ENCODE assay signal across 5 fruit fly cellular contexts in the genomic region with DNA sequence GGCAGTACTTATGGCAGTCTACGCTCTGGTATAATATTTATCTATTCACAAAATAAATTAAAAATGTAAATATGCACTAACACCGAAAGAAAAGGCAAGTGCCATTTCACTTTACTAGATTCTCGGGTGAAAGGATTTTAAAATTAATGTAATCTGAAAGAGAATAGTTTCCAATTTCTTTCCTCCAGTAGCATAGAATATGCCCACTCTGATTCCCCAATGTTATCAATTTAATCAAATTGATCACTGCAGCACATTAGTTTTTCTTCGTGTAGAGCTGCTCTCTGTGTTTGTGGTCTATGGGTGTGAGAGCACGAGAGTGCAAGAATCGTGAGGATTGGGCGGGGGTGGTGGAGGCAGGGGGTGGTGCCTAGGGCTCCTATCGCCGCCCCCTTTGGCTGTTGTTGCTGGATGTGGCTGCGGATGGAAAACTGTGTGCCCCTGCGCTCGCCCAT.
TF ChIP-seq lines count a peak whose summit lies in the region.

No protein-coding gene starts in this region.

- peak; percentile 38 for TF ChIP-seq CTCF in whole organism, embryonic (GFP tag; optimal IDR thresholded peaks at IDR 0.05; lab: Kevin White, UChicago)

TF ChIP-seq in whole organism, adult, 20 proteins besides CTCF, POLR2A, EP300 and RAD21 (continues in another document):
- TF ChIP-seq pad (GFP tag; optimal IDR thresholded peaks at IDR 0.05; lab: Kevin White, UChicago) (peak; percentile 75), ovo (GFP tag; optimal IDR thresholded peaks at IDR 0.05; lab: Kevin White, UChicago) (peak; percentile 90), CG12768 (GFP tag; optimal IDR thresholded peaks at IDR 0.05; lab: Kevin White, UChicago) (peak; percentile 97), CG14711 (tag; optimal IDR thresholded peaks at IDR 0.05; lab: Kevin White, UChicago) (peak; percentile 88), CG33017 (tag; optimal IDR thresholded peaks at IDR 0.05; lab: Kevin White, UChicago) (peak; percentile 94), CG1620 (GFP tag; optimal IDR thresholded peaks at IDR 0.05; lab: Kevin White, UChicago) (peak; percentile 86), Clk (GFP tag; optimal IDR thresholded peaks at IDR 0.05; lab: Kevin White, UChicago) (peak; percentile 89), CG7101 (tag; optimal IDR thresholded peaks at IDR 0.05; lab: Kevin White, UChicago) (peak; percentile 93), cnc (optimal IDR thresholded peaks at IDR 0.05; lab: Kevin White, UChicago) (no peak), toe (GFP tag; optimal IDR thresholded peaks at IDR 0.05; lab: Kevin White, UChicago) (peak; percentile 97), Hr96 (GFP tag; optimal IDR thresholded peaks at IDR 0.05; lab: Kevin White, UChicago) (peak; percentile 88), cic (GFP tag; optimal IDR thresholded peaks at IDR 0.05; lab: Kevin White, UChicago) (peak; percentile 69), CG11617 (GFP tag; optimal IDR thresholded peaks at IDR 0.05; lab: Kevin White, UChicago) (peak; percentile 96), CG5204 (GFP tag; optimal IDR thresholded peaks at IDR 0.05; lab: Kevin White, UChicago) (peak; percentile 96), bab1 (GFP tag; optimal IDR thresholded peaks at IDR 0.05; lab: Kevin White, UChicago) (peak; percentile 85), tj (GFP tag; optimal IDR thresholded peaks at IDR 0.05; lab: Kevin White, UChicago) (no peak), Mnt (GFP tag; optimal IDR thresholded peaks at IDR 0.05; lab: Kevin White, UChicago) (peak; percentile 65)

TF ChIP-seq in whole organism, embryonic, 481 proteins besides CTCF, POLR2A, EP300 and RAD21 (continues in another document):
- TF ChIP-seq CG3726 (GFP tag; IDR thresholded peaks at IDR 0.05; lab: Robert Waterston, UW) (peak; percentile 43; the same call in 1 of the 3 replicates), CG9215 (GFP tag; IDR thresholded peaks at IDR 0.05; lab: Robert Waterston, UW) (peak; percentile 28; the same call in 1 of the 2 replicates), Bteb2 (GFP tag; optimal IDR thresholded peaks at IDR 0.05; lab: Kevin White, UChicago) (peak; percentile 50), CG10979 (tag; optimal IDR thresholded peaks at IDR 0.05; lab: Kevin White, UChicago) (peak; percentile 94), unc-4 (GFP tag; IDR thresholded peaks at IDR 0.05; lab: Robert Waterston, UW; ENCODE audit: partially characterized antibody) (no peak), pzg (GFP tag; optimal IDR thresholded peaks at IDR 0.05; lab: Kevin White, UChicago) (no peak), Sry-β (GFP tag; optimal IDR thresholded peaks at IDR 0.05; lab: Kevin White, UChicago) (peak; percentile 69), ftz-f1 (GFP tag; optimal IDR thresholded peaks at IDR 0.05; lab: Kevin White, UChicago) (no peak), Gug (GFP tag; IDR thresholded peaks at IDR 0.05; lab: Robert Waterston, UW) (peak; percentile 42; the same call in 2 of the 4 replicates), CG15514 (GFP tag; optimal IDR thresholded peaks at IDR 0.05; lab: Kevin White, UChicago) (peak; percentile 22), Optix (GFP tag; IDR thresholded peaks at IDR 0.05; lab: Robert Waterston, UW) (peak; percentile 75), bsh (GFP tag; optimal IDR thresholded peaks at IDR 0.05; lab: Kevin White, UChicago) (peak; percentile 88 to 95), Meics (GFP tag; optimal IDR thresholded peaks at IDR 0.05; lab: Kevin White, UChicago) (peak; percentile 32), da (GFP tag; optimal IDR thresholded peaks at IDR 0.05; lab: Kevin White, UChicago) (no peak), ap (GFP tag; IDR thresholded peaks at IDR 0.05; lab: Robert Waterston, UW) (peak; percentile 74), knrl (GFP tag; IDR thresholded peaks at IDR 0.05; lab: Robert Waterston, UW; ENCODE audit: partially characterized antibody) (0 out of 3 replicates have a peak, but pooled peaks have one; percentile 12)

TF ChIP-seq in whole organism, prepupa, 60 proteins besides CTCF, POLR2A, EP300 and RAD21 (continues in another document):
- TF ChIP-seq OdsH (GFP tag; optimal IDR thresholded peaks at IDR 0.05; lab: Kevin White, UChicago) (peak; percentile 94), topi (GFP tag; optimal IDR thresholded peaks at IDR 0.05; lab: Kevin White, UChicago) (peak; percentile 87), Ets96B (tag; optimal IDR thresholded peaks at IDR 0.05; lab: Kevin White, UChicago) (peak; percentile 85), Gug (GFP tag; IDR thresholded peaks at IDR 0.05; lab: Robert Waterston, UW) (peak; percentile 80), dac (GFP tag; optimal IDR thresholded peaks at IDR 0.05; lab: Kevin White, UChicago) (peak; percentile 89), ss (GFP tag; optimal IDR thresholded peaks at IDR 0.05; lab: Kevin White, UChicago) (peak; percentile 67 to 76), salr (GFP tag; optimal IDR thresholded peaks at IDR 0.05; lab: Kevin White, UChicago) (peak; percentile 75 to 99), acj6 (GFP tag; optimal IDR thresholded peaks at IDR 0.05; lab: Kevin White, UChicago) (peak; percentile 91), CG16779 (tag; optimal IDR thresholded peaks at IDR 0.05; lab: Kevin White, UChicago) (peak; percentile 91), Eip78C (GFP tag; lab: Kevin White, UChicago) (peak; percentile 96), Lpt (GFP tag; optimal IDR thresholded peaks at IDR 0.05; lab: Kevin White, UChicago) (peak; percentile 78), Eip93F (GFP tag; optimal IDR thresholded peaks at IDR 0.05; lab: Kevin White, UChicago) (no peak), cyc (GFP tag; optimal IDR thresholded peaks at IDR 0.05; lab: Kevin White, UChicago) (peak; percentile 80), Smox (GFP tag; optimal IDR thresholded peaks at IDR 0.05; lab: Kevin White, UChicago) (peak; percentile 80), fd59A (GFP tag; optimal IDR thresholded peaks at IDR 0.05; lab: Kevin White, UChicago) (peak; percentile 90), Hr39 (GFP tag; optimal IDR thresholded peaks at IDR 0.05; lab: Kevin White, UChicago) (peak; percentile 81), CG6854 (GFP tag; optimal IDR thresholded peaks at IDR 0.05; lab: Kevin White, UChicago) (no peak), Blimp-1 (GFP tag; optimal IDR thresholded peaks at IDR 0.05; lab: Kevin White, UChicago) (peak; percentile 36), svp (GFP tag; lab: Kevin White, UChicago) (peak; percentile 93)

TF ChIP-seq in whole organism, pupa, 21 proteins besides CTCF, POLR2A, EP300 and RAD21 (continues in another document):
- TF ChIP-seq fd96Ca (GFP tag; IDR thresholded peaks at IDR 0.05; lab: Robert Waterston, UW) (peak; percentile 89), Snoo (tag; optimal IDR thresholded peaks at IDR 0.05; lab: Kevin White, UChicago) (peak; percentile 75), Ets98B (GFP tag; IDR thresholded peaks at IDR 0.05; lab: Robert Waterston, UW) (peak; percentile 84), CG17806 (tag; optimal IDR thresholded peaks at IDR 0.05; lab: Kevin White, UChicago) (peak; percentile 90), CG15710 (tag; optimal IDR thresholded peaks at IDR 0.05; lab: Kevin White, UChicago) (peak; percentile 88), rn (GFP tag; IDR thresholded peaks at IDR 0.05; lab: Robert Waterston, UW) (peak; percentile 67; the same call in 1 of the 2 replicates), CG13204 (GFP tag; optimal IDR thresholded peaks at IDR 0.05; lab: Kevin White, UChicago) (peak; percentile 11), CG10348 (GFP tag; IDR thresholded peaks at IDR 0.05; lab: Robert Waterston, UW) (peak; percentile 39; the same call in 1 of the 2 replicates), D1 (tag; optimal IDR thresholded peaks at IDR 0.05; lab: Kevin White, UChicago) (peak; percentile 77), CG8301 (tag; optimal IDR thresholded peaks at IDR 0.05; lab: Kevin White, UChicago) (peak; percentile 95), Pif1B (GFP tag; optimal IDR thresholded peaks at IDR 0.05; lab: Kevin White, UChicago) (peak; percentile 86), CG34367 (tag; optimal IDR thresholded peaks at IDR 0.05; lab: Kevin White, UChicago) (peak; percentile 82), CG8159 (tag; optimal IDR thresholded peaks at IDR 0.05; lab: Kevin White, UChicago) (peak; percentile 90), CG14655 (GFP tag; optimal IDR thresholded peaks at IDR 0.05; lab: Kevin White, UChicago) (peak; percentile 98), CG32121 (GFP tag; IDR thresholded peaks at IDR 0.05; lab: Robert Waterston, UW) (peak; percentile 90), CG9948 (tag; optimal IDR thresholded peaks at IDR 0.05; lab: Kevin White, UChicago) (peak; percentile 93), EcR (GFP tag; optimal IDR thresholded peaks at IDR 0.05; lab: Kevin White, UChicago) (no peak), gl (tag; optimal IDR thresholded peaks at IDR 0.05; lab: Kevin White, UChicago) (peak; percentile 62)

TF ChIP-seq in whole organism, wandering third instar larva, 38 proteins besides CTCF, POLR2A, EP300 and RAD21 (continues in another document):
- TF ChIP-seq Rel (GFP tag; optimal IDR thresholded peaks at IDR 0.05; lab: Kevin White, UChicago) (no peak), Rel (tag; optimal IDR thresholded peaks at IDR 0.05; lab: Kevin White, UChicago) (no peak), brk (GFP tag; optimal IDR thresholded peaks at IDR 0.05; lab: Kevin White, UChicago) (peak; percentile 47), dl (GFP tag; optimal IDR thresholded peaks at IDR 0.05; lab: Kevin White, UChicago; ENCODE audit: insufficient read depth in 1 of 2, partially characterized antibody in 2 of 2) (no peak), lola (GFP tag; optimal IDR thresholded peaks at IDR 0.05; lab: Kevin White, UChicago) (no peak), sv (GFP tag; optimal IDR thresholded peaks at IDR 0.05; lab: Kevin White, UChicago) (peak; percentile 64), Dif (GFP tag; optimal IDR thresholded peaks at IDR 0.05; lab: Kevin White, UChicago; ENCODE audit: partially characterized antibody) (no peak), ey (GFP tag; optimal IDR thresholded peaks at IDR 0.05; lab: Kevin White, UChicago) (peak; percentile 78), Hr83 (GFP tag; optimal IDR thresholded peaks at IDR 0.05; lab: Kevin White, UChicago; ENCODE audit: poor library complexity, severe bottlenecking) (no peak), usp (GFP tag; optimal IDR thresholded peaks at IDR 0.05; lab: Kevin White, UChicago) (no peak), psq (GFP tag; optimal IDR thresholded peaks at IDR 0.05; lab: Kevin White, UChicago) (peak; percentile 48), br (GFP tag; optimal IDR thresholded peaks at IDR 0.05; lab: Kevin White, UChicago) (peak; percentile 76), N (GFP tag; optimal IDR thresholded peaks at IDR 0.05; lab: Kevin White, UChicago) (no peak), Jra (GFP tag; optimal IDR thresholded peaks at IDR 0.05; lab: Kevin White, UChicago) (no peak), OdsH (GFP tag; optimal IDR thresholded peaks at IDR 0.05; lab: Kevin White, UChicago) (peak; percentile 73), Myc (optimal IDR thresholded peaks at IDR 0.05; lab: Kevin White, UChicago) (no peak), Abd-B (GFP tag; optimal IDR thresholded peaks at IDR 0.05; lab: Kevin White, UChicago) (no peak), jim (GFP tag; optimal IDR thresholded peaks at IDR 0.05; lab: Kevin White, UChicago) (no peak), Hr78 (GFP tag; optimal IDR thresholded peaks at IDR 0.05; lab: Kevin White, UChicago) (no peak), dmrt93B (GFP tag; optimal IDR thresholded peaks at IDR 0.05; lab: Kevin White, UChicago) (peak; percentile 58), fru (GFP tag; optimal IDR thresholded peaks at IDR 0.05; lab: Kevin White, UChicago) (peak; percentile 76), sage (GFP tag; optimal IDR thresholded peaks at IDR 0.05; lab: Kevin White, UChicago) (peak; percentile 61)
